Worm (Caenorhabditis elegans) whole organism, L1 larva: Measurements from ENCODE around the gene dvc-1.

Experiments used
- ama-1 ChIP-seq: fragments of 150-350 bp; optimal IDR thresholded peaks from 2 replicates; lab custom pipeline; 2014
- blmp-1 ChIP-seq: fragments of 150-350 bp; optimal IDR thresholded peaks from 2 replicates; lab custom pipeline; 2014; ENCODE audit warnings: missing biosample characterization, missing genetic modification characterization
- ceh-8 ChIP-seq: fragments of 200-800 bp; sonication (Bioruptor generic); optimal IDR thresholded peaks from 2 replicates; lab custom pipeline; 2018; ENCODE audit warnings: mild to moderate bottlenecking, missing genetic modification characterization, moderate library complexity, missing compliant biosample characterization
- ets-5 ChIP-seq: fragments of 200-800 bp; sonication (Bioruptor generic); IDR thresholded peaks from 2 replicates; pipeline ENCODE4 v1.3.6; 2022; ENCODE audit warnings: missing genetic modification characterization, missing compliant biosample characterization
- hlh-4 ChIP-seq: sonication (generic microtip); optimal IDR thresholded peaks from 2 replicates; lab custom pipeline; 2016; ENCODE audit warnings: mild to moderate bottlenecking, missing genetic modification characterization, missing compliant biosample characterization
- mdl-1 ChIP-seq, 2 experiments: fragments of 150-350 bp; optimal IDR thresholded peaks; 2 replicates each; lab custom pipeline; 2014 to 2017; ENCODE audit warnings: missing biosample characterization in 2 of 2, missing genetic modification characterization in 2 of 2, inconsistent platforms in 1 of 2
- nhr-237 ChIP-seq: fragments of 150-350 bp; optimal IDR thresholded peaks from 2 replicates; lab custom pipeline; 2014; ENCODE audit warnings: missing biosample characterization, missing genetic modification characterization
- nhr-90 ChIP-seq: sonication (generic microtip); optimal IDR thresholded peaks from 2 replicates; lab custom pipeline; 2016; ENCODE audit warnings: mild to moderate bottlenecking, missing genetic modification characterization, missing compliant biosample characterization; ENCODE audit not compliant: poor library complexity
- skn-1 ChIP-seq: fragments of 150-350 bp; optimal IDR thresholded peaks from 2 replicates; lab custom pipeline; 2014; ENCODE audit warnings: missing biosample characterization, missing genetic modification characterization
- tlp-1 ChIP-seq: fragments of 150-350 bp; optimal IDR thresholded peaks from 2 replicates; lab custom pipeline; 2014; ENCODE audit warnings: missing biosample characterization, missing genetic modification characterization
- ztf-11 ChIP-seq, 2 experiments: sonication (generic microtip); optimal IDR thresholded peaks; 2 replicates each; lab custom pipeline; 2016 to 2017; ENCODE audit warnings: missing genetic modification characterization in 2 of 2, missing biosample characterization in 1 of 2, missing compliant biosample characterization in 1 of 2

DNA sequence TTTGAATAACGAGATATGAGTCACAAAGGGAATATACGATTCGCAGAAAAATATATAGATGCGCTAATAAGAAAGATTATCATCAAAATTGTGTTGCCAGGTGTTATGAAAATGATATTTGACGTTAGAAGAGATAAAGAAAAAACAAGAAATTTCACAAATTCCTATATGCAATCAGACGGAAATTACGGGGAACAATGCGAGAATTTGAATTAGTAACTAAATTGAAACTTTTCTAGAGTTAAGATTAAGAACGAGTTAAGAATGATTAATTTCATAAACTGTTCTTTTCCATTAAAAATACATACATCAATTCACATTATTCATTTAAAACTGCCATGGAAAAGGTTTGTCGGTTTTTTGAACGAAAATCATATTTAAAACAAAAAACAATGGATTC, 43.0 kb downstream of the dvc-1 start, which contains the start of gene clc-6:
- TF ChIP-seq mdl-1 (tag; optimal IDR thresholded peaks at IDR 0.05; lab: Kevin White, UChicago), result no peak
- TF ChIP-seq ztf-11 (tag; optimal IDR thresholded peaks at IDR 0.05; lab: Kevin White, UChicago), result no peak
- no peak for TF ChIP-seq nhr-237 (tag; lab: Kevin White, UChicago)
- no peak for TF ChIP-seq tlp-1 (tag; lab: Kevin White, UChicago)
- no peak for TF ChIP-seq blmp-1 (tag; lab: Kevin White, UChicago)
- TF ChIP-seq hlh-4 (tag; lab: Kevin White, UChicago), result no peak
- TF ChIP-seq ets-5 (GFP tag; lab: Robert Waterston, UW), result no peak
- no peak for TF ChIP-seq skn-1 (tag; lab: Kevin White, UChicago)
- no peak for TF ChIP-seq ceh-8 (GFP tag; lab: Kevin White, UChicago)
- TF ChIP-seq nhr-90 (tag; lab: Kevin White, UChicago), result no peak
- no peak for TF ChIP-seq ama-1 (lab: Kevin White, UChicago)
